Fruit fly (Drosophila melanogaster): Measurements from ENCODE around the gene CG14852.

CG14852 gene

dm6 chr3R:14558383-14558883 is 7.3 kb upstream of the CG14852 start (continued):
- peak; percentile 82 for TF ChIP-seq esg (GFP tag; conservative IDR thresholded peaks at IDR 0.05)
- peak; percentile 89 for TF ChIP-seq CG4820 (GFP tag; optimal IDR thresholded peaks at IDR 0.05)
- TF ChIP-seq Gsc (GFP tag; IDR thresholded peaks at IDR 0.05), result 0 out of 2 replicates have a peak, but pooled peaks have one; percentile 36
- TF ChIP-seq Tbp (GFP tag; optimal IDR thresholded peaks at IDR 0.05), result no peak
- peak; percentile 89 for TF ChIP-seq CG3163 (GFP tag; optimal IDR thresholded peaks at IDR 0.05)
- TF ChIP-seq CG2116 (GFP tag; optimal IDR thresholded peaks at IDR 0.05), result peak; percentile 60
- TF ChIP-seq CG13894 (tag; optimal IDR thresholded peaks at IDR 0.05), result peak; percentile 89
- TF ChIP-seq btn (GFP tag; optimal IDR thresholded peaks at IDR 0.05), result peak; percentile 88
- TF ChIP-seq CG3838 (GFP tag; optimal IDR thresholded peaks at IDR 0.05), result peak; percentile 48
- TF ChIP-seq sqz (GFP tag; optimal IDR thresholded peaks at IDR 0.05), result peak; percentile 80
- peak; percentile 93 for TF ChIP-seq CG10543 (GFP tag; optimal IDR thresholded peaks at IDR 0.05)
- no peak for TF ChIP-seq bbx (GFP tag; IDR thresholded peaks at IDR 0.05; ENCODE audit: partially characterized antibody)
- peak; percentile 91 for TF ChIP-seq gcm (GFP tag; optimal IDR thresholded peaks at IDR 0.05)
- TF ChIP-seq fd64A (GFP tag; optimal IDR thresholded peaks at IDR 0.05), result peak; percentile 61
- no peak for TF ChIP-seq CG7745 (tag; optimal IDR thresholded peaks at IDR 0.05)
- TF ChIP-seq ham (GFP tag; IDR thresholded peaks at IDR 0.05), result peak; percentile 68
- TF ChIP-seq sna (GFP tag; IDR thresholded peaks at IDR 0.05; ENCODE audit: partially characterized antibody), result no peak
- TF ChIP-seq CG11696 (GFP tag; IDR thresholded peaks at IDR 0.05), result no peak; the same call in 1 of the 2 replicates
- peak; percentile 82 for TF ChIP-seq CG5245 (GFP tag; optimal IDR thresholded peaks at IDR 0.05)
- TF ChIP-seq CG6254 (GFP tag; optimal IDR thresholded peaks at IDR 0.05), result peak; percentile 85
- peak in 1 of 2 experiments; percentile 85 for TF ChIP-seq bsh (GFP tag; optimal IDR thresholded peaks at IDR 0.05)
- no peak for TF ChIP-seq CG6791 (GFP tag; IDR thresholded peaks at IDR 0.05; ENCODE audit: partially characterized antibody)
- peak; percentile 80 for TF ChIP-seq Nf-YB (GFP tag; optimal IDR thresholded peaks at IDR 0.05)
- TF ChIP-seq CG34224 (GFP tag; IDR thresholded peaks at IDR 0.05; ENCODE audit: partially characterized antibody), result no peak
- TF ChIP-seq CG6854 (GFP tag; optimal IDR thresholded peaks at IDR 0.05), result peak; percentile 93
- TF ChIP-seq Oaz (GFP tag; IDR thresholded peaks at IDR 0.05), result peak; percentile 84
- peak; percentile 79 for TF ChIP-seq pum (GFP tag; optimal IDR thresholded peaks at IDR 0.05)
- TF ChIP-seq cad (GFP tag; optimal IDR thresholded peaks at IDR 0.05), result no peak
- TF ChIP-seq zen2 (GFP tag; IDR thresholded peaks at IDR 0.05; ENCODE audit: partially characterized antibody), result no peak
- peak; percentile 96 for TF ChIP-seq CG11504 (tag; optimal IDR thresholded peaks at IDR 0.05)
- peak; percentile 72; the same call in 1 of the 2 replicates for TF ChIP-seq CG16779 (GFP tag; IDR thresholded peaks at IDR 0.05)
- peak; percentile 75 for TF ChIP-seq Mad (GFP tag; optimal IDR thresholded peaks at IDR 0.05)
- TF ChIP-seq Hmr (GFP tag; optimal IDR thresholded peaks at IDR 0.05), result peak; percentile 95
- no peak for TF ChIP-seq CG2129 (GFP tag; IDR thresholded peaks at IDR 0.05; ENCODE audit: partially characterized antibody)
- TF ChIP-seq trem (tag; optimal IDR thresholded peaks at IDR 0.05), result peak; percentile 73
- peak; percentile 86 for TF ChIP-seq CG12942 (GFP tag; optimal IDR thresholded peaks at IDR 0.05)
- TF ChIP-seq tio (GFP tag; optimal IDR thresholded peaks at IDR 0.05), result peak; percentile 90
- peak; percentile 63; the same call in 2 of the 3 replicates for TF ChIP-seq C15 (GFP tag; IDR thresholded peaks at IDR 0.05)
- peak; percentile 94 for TF ChIP-seq CG30403 (GFP tag; optimal IDR thresholded peaks at IDR 0.05)
- TF ChIP-seq psq (GFP tag; optimal IDR thresholded peaks at IDR 0.05), result peak; percentile 63
- TF ChIP-seq ssp (GFP tag; IDR thresholded peaks at IDR 0.05), result peak; percentile 74
- TF ChIP-seq Hr78 (GFP tag; optimal IDR thresholded peaks at IDR 0.05), result peak in 1 of 2 experiments; percentile 84
- peak; percentile 89 for TF ChIP-seq Blimp-1 (GFP tag; optimal IDR thresholded peaks at IDR 0.05)
- TF ChIP-seq CG11085 (GFP tag; IDR thresholded peaks at IDR 0.05), result peak; percentile 56; the same call in 1 of the 2 replicates
- peak; percentile 94 for TF ChIP-seq CoRest (tag; optimal IDR thresholded peaks at IDR 0.05)
- peak; percentile 86 for TF ChIP-seq tap (tag; optimal IDR thresholded peaks at IDR 0.05)
- no peak for TF ChIP-seq lbe (GFP tag; optimal IDR thresholded peaks at IDR 0.05)
- TF ChIP-seq onecut (GFP tag; IDR thresholded peaks at IDR 0.05), result peak; percentile 85
- TF ChIP-seq NFAT (GFP tag; IDR thresholded peaks at IDR 0.05), result peak; percentile 77

Measured in whole organism, embryonic.